Fruit fly (Drosophila melanogaster): ENCODE data around the gene CG33641.

- TF ChIP-seq topi (GFP tag; optimal IDR thresholded peaks at IDR 0.05) (no peak), fd85E (GFP tag; optimal IDR thresholded peaks at IDR 0.05) (no peak), CG8119 (GFP tag; IDR thresholded peaks at IDR 0.05) (0 out of 3 replicates have a peak, but pooled peaks have one; percentile 13), CG16779 (tag; optimal IDR thresholded peaks at IDR 0.05) (no peak), Eip75B (GFP tag; optimal IDR thresholded peaks at IDR 0.05) (no peak), CG32006 (GFP tag; optimal IDR thresholded peaks at IDR 0.05) (no peak), lz (GFP tag; optimal IDR thresholded peaks at IDR 0.05) (no peak), cyc (GFP tag; optimal IDR thresholded peaks at IDR 0.05) (no peak)
Observed at dm6 chr2L:13509533-13510240, 19.2 kb upstream of the CG33641 start.
